Fruit fly (Drosophila melanogaster) whole organism, pupa: ENCODE data around the gene CG12708.

ENCODE experiments used
- CG12605 ChIP-seq: fragments of 200-800 bp; sonication (Bioruptor generic); IDR thresholded peaks from 2 replicates; pipeline ENCODE4 v1.3.6; 2022; ENCODE audit warnings: missing biosample characterization, missing genetic modification characterization
- CG13204 ChIP-seq: fragments of 200-800 bp; sonication (Bioruptor generic); optimal IDR thresholded peaks from 2 replicates; lab custom pipeline; 2018; ENCODE audit warnings: missing biosample characterization, mild to moderate bottlenecking, missing genetic modification characterization, moderate library complexity
- CG8159 ChIP-seq: fragments of 200-800 bp; sonication (Bioruptor generic); optimal IDR thresholded peaks from 3 replicates; lab custom pipeline; 2018; ENCODE audit warnings: missing biosample characterization, mild to moderate bottlenecking, missing genetic modification characterization, moderate library complexity
- Ets98B ChIP-seq: fragments of 200-800 bp; sonication (Bioruptor generic); IDR thresholded peaks from 2 replicates; pipeline ENCODE4 v1.3.6; 2022; ENCODE audit warnings: missing biosample characterization, missing genetic modification characterization
- Pif1A ChIP-seq: fragments of 200-800 bp; sonication (Bioruptor generic); optimal IDR thresholded peaks from 3 replicates; lab custom pipeline; 2016; ENCODE audit warnings: missing biosample characterization, missing genetic modification characterization
- gl ChIP-seq: fragments of 200-800 bp; sonication (Bioruptor generic); optimal IDR thresholded peaks from 2 replicates; lab custom pipeline; 2018; ENCODE audit warnings: missing biosample characterization, mild to moderate bottlenecking, missing genetic modification characterization

DNA sequence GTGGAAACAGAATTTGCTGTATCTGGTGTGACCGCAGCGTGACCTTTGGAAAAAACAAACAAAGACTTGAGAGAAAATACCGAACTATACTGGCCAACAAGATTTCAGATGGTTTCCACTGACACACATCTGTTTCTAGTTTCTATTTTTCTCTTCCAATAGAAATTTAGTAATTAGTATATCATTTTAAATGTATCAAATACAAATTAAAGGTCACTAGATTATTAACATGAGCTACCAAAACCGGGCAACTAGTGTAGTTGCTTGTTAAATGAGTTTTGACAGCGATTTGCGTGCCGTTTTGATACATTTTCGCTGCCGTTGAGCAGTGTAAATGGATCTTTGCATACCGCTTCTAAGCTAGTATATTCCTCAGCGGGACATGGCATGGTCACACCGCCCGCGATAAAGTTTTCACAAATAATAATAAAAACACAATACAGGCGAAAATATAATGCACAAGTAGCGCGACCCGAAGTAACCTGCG is 28.5 kb downstream of the CG12708 start, which contains the start of the genes Pis and Hap40:
- TF ChIP-seq Ets98B (peak; percentile 34; the same call in 1 of the 2 replicates), CG12605 (GFP tag; lab: Robert Waterston, UW) (no peak), gl (tag; lab: Kevin White, UChicago) (no peak), CG13204 (GFP tag; lab: Kevin White, UChicago) (no peak), CG8159 (tag; lab: Kevin White, UChicago) (peak; percentile 69), Pif1A (no peak)
